Worm (Caenorhabditis elegans) whole organism, midembryonic: ENCODE data around the gene lgc-26.

Experiments used
- T22C8.4 ChIP-seq: fragments of 200-800 bp; sonication (Bioruptor generic); IDR thresholded peaks from 2 replicates; pipeline ENCODE4 v1.3.6; 2022; ENCODE audit warnings: missing genetic modification characterization, missing compliant biosample characterization
- cog-1 ChIP-seq: sonication (generic microtip); optimal IDR thresholded peaks from 2 replicates; lab custom pipeline; 2016; ENCODE audit warnings: missing genetic modification characterization, missing compliant biosample characterization
- flt-1 ChIP-seq: fragments of 200-800 bp; sonication (Bioruptor generic); IDR thresholded peaks from 2 replicates; pipeline ENCODE4 v1.3.6; 2022; ENCODE audit warnings: missing genetic modification characterization, missing compliant biosample characterization
- klf-2 ChIP-seq: fragments of 200-800 bp; sonication (Bioruptor generic); conservative IDR thresholded peaks from 2 replicates; pipeline ENCODE4 v1.3.6; 2022; ENCODE audit warnings: missing genetic modification reagents, missing genetic modification characterization, missing compliant biosample characterization
- med-1 ChIP-seq: sonication (generic microtip); optimal IDR thresholded peaks from 2 replicates; lab custom pipeline; 2017; ENCODE audit warnings: missing genetic modification characterization, mild to moderate bottlenecking, missing compliant biosample characterization, antibody characterized with exemption, missing genetic modification reagents; ENCODE audit not compliant: insufficient read depth
- ref-1 ChIP-seq: fragments of 200-800 bp; sonication (Bioruptor generic); conservative IDR thresholded peaks from 2 replicates; pipeline ENCODE4 v1.3.6; 2022; ENCODE audit warnings: missing genetic modification reagents, missing genetic modification characterization, missing compliant biosample characterization
- tab-1 ChIP-seq: fragments of 200-800 bp; sonication (Bioruptor generic); IDR thresholded peaks from 2 replicates; pipeline ENCODE4 v1.3.6; 2022; ENCODE audit warnings: missing genetic modification characterization, missing compliant biosample characterization
- ztf-23 ChIP-seq: fragments of 200-800 bp; sonication (Bioruptor generic); IDR thresholded peaks from 2 replicates; pipeline ENCODE4 v1.3.6; 2022; ENCODE audit warnings: missing genetic modification reagents, missing genetic modification characterization, missing compliant biosample characterization
- ztf-29 ChIP-seq: fragments of 200-800 bp; sonication (Bioruptor generic); IDR thresholded peaks from 2 replicates; pipeline ENCODE4 v1.3.6; 2022; ENCODE audit warnings: missing genetic modification reagents, missing genetic modification characterization, missing compliant biosample characterization

Gene lgc-26

ce11 chrV:251652-252051 lies 16.5 kb upstream of the lgc-26 start, which contains the start of gene oac-39:
Gene oac-39, minus strand, starts transcription at chrV:251752.
- TF ChIP-seq ztf-23: no peak
- TF ChIP-seq T22C8.4: no peak
- TF ChIP-seq klf-2 (GFP tag; lab: Robert Waterston, UW): no peak
- TF ChIP-seq flt-1: no peak
- TF ChIP-seq cog-1 (tag; lab: Kevin White, UChicago): no peak
- no peak for TF ChIP-seq ztf-29 (GFP tag; lab: Robert Waterston, UW)
- no peak for TF ChIP-seq ref-1
- TF ChIP-seq tab-1: no peak
- no peak for TF ChIP-seq med-1

- TF ChIP-seq ztf-23: no peak
- no peak for TF ChIP-seq tab-1
- TF ChIP-seq ztf-29 (GFP tag; lab: Robert Waterston, UW): no peak
- TF ChIP-seq klf-2 (GFP tag; lab: Robert Waterston, UW): no peak
- TF ChIP-seq cog-1 (tag; lab: Kevin White, UChicago): no peak
- TF ChIP-seq med-1: no peak
- TF ChIP-seq ref-1: no peak
- TF ChIP-seq flt-1: no peak
These were observed 13.5 kb upstream of the lgc-26 start, which contains the start of gene str-121 for ce11 chrV:254591-254990. Gene str-121, minus strand, starts transcription at chrV:254691.

ce11 chrV:258730-259129 lies 9.4 kb upstream of the lgc-26 start, which contains the start of gene nhr-204:
Gene nhr-204, minus strand, starts transcription at chrV:258830.
- TF ChIP-seq ztf-29 (GFP tag; lab: Robert Waterston, UW) (no peak), ztf-23 (no peak), flt-1 (no peak), ref-1 (no peak), tab-1 (no peak), klf-2 (GFP tag; lab: Robert Waterston, UW) (no peak), T22C8.4 (no peak), cog-1 (tag; lab: Kevin White, UChicago) (no peak), med-1 (no peak)

ce11 chrV:260334-260733 lies 7.8 kb upstream of the lgc-26 start:
- TF ChIP-seq T22C8.4 (no peak), med-1 (no peak)

ce11 chrV:265062-265963 lies 2.8 kb upstream of the lgc-26 start:
- TF ChIP-seq cog-1 (tag; lab: Kevin White, UChicago): peak; percentile 54

- TF ChIP-seq ztf-23 (no peak), ref-1 (no peak), klf-2 (GFP tag; lab: Robert Waterston, UW) (no peak), cog-1 (tag; lab: Kevin White, UChicago) (no peak), med-1 (no peak), ztf-29 (GFP tag; lab: Robert Waterston, UW) (no peak), T22C8.4 (no peak), flt-1 (no peak), tab-1 (no peak)
These were observed 4.7 kb downstream of the lgc-26 start, which contains the start of gene nlp-70 for ce11 chrV:272837-273236. Gene nlp-70, minus strand, starts transcription at chrV:272937.

ce11 chrV:281111-281510 lies 13.0 kb downstream of the lgc-26 start:
- no peak for TF ChIP-seq tab-1
- no peak for TF ChIP-seq cog-1 (tag; lab: Kevin White, UChicago)
- TF ChIP-seq T22C8.4: no peak
- no peak for TF ChIP-seq flt-1
- TF ChIP-seq med-1: no peak
- no peak for TF ChIP-seq ref-1
- TF ChIP-seq klf-2 (GFP tag; lab: Robert Waterston, UW): no peak
- TF ChIP-seq ztf-29 (GFP tag; lab: Robert Waterston, UW): no peak
- TF ChIP-seq ztf-23: no peak

- no peak for TF ChIP-seq ztf-29 (GFP tag; lab: Robert Waterston, UW)
- no peak for TF ChIP-seq cog-1 (tag; lab: Kevin White, UChicago)
- TF ChIP-seq ref-1: no peak
- no peak for TF ChIP-seq ztf-23
- TF ChIP-seq tab-1: no peak
- TF ChIP-seq T22C8.4: no peak
- no peak for TF ChIP-seq klf-2 (GFP tag; lab: Robert Waterston, UW)
- no peak for TF ChIP-seq flt-1
- no peak for TF ChIP-seq med-1
These were observed 13.5 kb downstream of the lgc-26 start, which contains the start of gene npr-5 for ce11 chrV:281616-282015. Gene npr-5, minus strand, starts transcription at chrV:281716.

- no peak for TF ChIP-seq ztf-23
- TF ChIP-seq cog-1 (tag; lab: Kevin White, UChicago): no peak
- TF ChIP-seq ztf-29 (GFP tag; lab: Robert Waterston, UW): no peak
These were observed 15.8 kb downstream of the lgc-26 start for ce11 chrV:283953-284352.

- TF ChIP-seq klf-2 (GFP tag; lab: Robert Waterston, UW) (no peak), T22C8.4 (no peak), ztf-23 (no peak), tab-1 (no peak), ztf-29 (GFP tag; lab: Robert Waterston, UW) (no peak), cog-1 (tag; lab: Kevin White, UChicago) (no peak), flt-1 (no peak), med-1 (no peak), ref-1 (no peak)
These were observed 16.7 kb downstream of the lgc-26 start for ce11 chrV:284808-285207.

- TF ChIP-seq ref-1 (no peak), med-1 (no peak), ztf-23 (no peak), flt-1 (no peak), T22C8.4 (no peak), tab-1 (no peak), klf-2 (GFP tag; lab: Robert Waterston, UW) (no peak), ztf-29 (GFP tag; lab: Robert Waterston, UW) (no peak), cog-1 (tag; lab: Kevin White, UChicago) (no peak)
These were observed 17.2 kb downstream of the lgc-26 start for ce11 chrV:285298-285697.
